Worm (Caenorhabditis elegans) whole organism, midembryonic: ENCODE data around the gene dod-23.
"Not testable (repeated sequence)": the region's sequence is repeated elsewhere in the genome, so short reads cannot be mapped to it uniquely, and the experiment has no call there.

Experiments used
- T22C8.4 ChIP-seq: fragments of 200-800 bp; sonication (Bioruptor generic); IDR thresholded peaks from 2 replicates; pipeline ENCODE4 v1.3.6; 2022; ENCODE audit warnings: missing genetic modification characterization, missing compliant biosample characterization
- cog-1 ChIP-seq: sonication (generic microtip); optimal IDR thresholded peaks from 2 replicates; lab custom pipeline; 2016; ENCODE audit warnings: missing genetic modification characterization, missing compliant biosample characterization
- flt-1 ChIP-seq: fragments of 200-800 bp; sonication (Bioruptor generic); IDR thresholded peaks from 2 replicates; pipeline ENCODE4 v1.3.6; 2022; ENCODE audit warnings: missing genetic modification characterization, missing compliant biosample characterization
- klf-2 ChIP-seq: fragments of 200-800 bp; sonication (Bioruptor generic); conservative IDR thresholded peaks from 2 replicates; pipeline ENCODE4 v1.3.6; 2022; ENCODE audit warnings: missing genetic modification reagents, missing genetic modification characterization, missing compliant biosample characterization
- med-1 ChIP-seq: sonication (generic microtip); optimal IDR thresholded peaks from 2 replicates; lab custom pipeline; 2017; ENCODE audit warnings: missing genetic modification characterization, mild to moderate bottlenecking, missing compliant biosample characterization, antibody characterized with exemption, missing genetic modification reagents; ENCODE audit not compliant: insufficient read depth
- ref-1 ChIP-seq: fragments of 200-800 bp; sonication (Bioruptor generic); conservative IDR thresholded peaks from 2 replicates; pipeline ENCODE4 v1.3.6; 2022; ENCODE audit warnings: missing genetic modification reagents, missing genetic modification characterization, missing compliant biosample characterization
- tab-1 ChIP-seq: fragments of 200-800 bp; sonication (Bioruptor generic); IDR thresholded peaks from 2 replicates; pipeline ENCODE4 v1.3.6; 2022; ENCODE audit warnings: missing genetic modification characterization, missing compliant biosample characterization
- ztf-23 ChIP-seq: fragments of 200-800 bp; sonication (Bioruptor generic); IDR thresholded peaks from 2 replicates; pipeline ENCODE4 v1.3.6; 2022; ENCODE audit warnings: missing genetic modification reagents, missing genetic modification characterization, missing compliant biosample characterization
- ztf-29 ChIP-seq: fragments of 200-800 bp; sonication (Bioruptor generic); IDR thresholded peaks from 2 replicates; pipeline ENCODE4 v1.3.6; 2022; ENCODE audit warnings: missing genetic modification reagents, missing genetic modification characterization, missing compliant biosample characterization

The dod-23 gene

DNA sequence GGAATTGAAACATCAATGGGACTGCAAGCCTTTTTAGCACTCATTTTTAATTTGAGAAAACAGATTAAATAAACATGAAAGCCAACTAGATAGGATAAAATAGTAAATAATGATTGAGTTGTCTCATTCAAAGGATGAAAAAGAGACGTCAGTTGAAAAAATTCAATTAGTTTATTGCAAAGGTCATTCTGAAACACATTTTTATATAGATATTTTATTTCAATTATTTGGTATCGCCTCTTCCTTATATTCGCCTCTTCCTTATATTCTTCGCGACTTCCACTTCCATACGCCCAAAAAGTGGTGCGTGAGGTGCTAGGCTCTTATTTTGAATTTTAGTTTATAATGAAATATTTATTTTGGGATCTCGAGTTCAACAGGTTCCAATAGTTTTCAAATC, 36.0 kb upstream of the dod-23 start, which contains the start of gene acp-4:
acp-4 (minus strand) TSS at position 101 of the 400 bp plus-strand sequence.
- TF ChIP-seq flt-1 (GFP tag; lab: Robert Waterston, UW) (no peak), ztf-23 (GFP tag; lab: Robert Waterston, UW) (no peak), med-1 (GFP tag; lab: Kevin White, UChicago) (no peak), tab-1 (GFP tag; lab: Robert Waterston, UW) (no peak), cog-1 (tag; lab: Kevin White, UChicago) (no peak)

- TF ChIP-seq ztf-23 (GFP tag; lab: Robert Waterston, UW) (no peak), med-1 (GFP tag; lab: Kevin White, UChicago) (no peak), ztf-29 (GFP tag; lab: Robert Waterston, UW) (no peak), klf-2 (GFP tag; lab: Robert Waterston, UW) (no peak), ref-1 (GFP tag; lab: Robert Waterston, UW) (no peak), flt-1 (GFP tag; lab: Robert Waterston, UW) (no peak), tab-1 (GFP tag; lab: Robert Waterston, UW) (no peak), cog-1 (tag; lab: Kevin White, UChicago) (no peak), T22C8.4 (GFP tag; lab: Robert Waterston, UW) (no peak)
Observed at ce11 chrII:8431954-8432353, 33.0 kb upstream of the dod-23 start, which contains the start of gene acp-2. Gene acp-2, minus strand, starts transcription at chrII:8432054.

- no peak for TF ChIP-seq T22C8.4 (GFP tag; lab: Robert Waterston, UW)
- TF ChIP-seq klf-2 (GFP tag; lab: Robert Waterston, UW), result no peak
- no peak for TF ChIP-seq ref-1 (GFP tag; lab: Robert Waterston, UW)
- no peak for TF ChIP-seq ztf-23 (GFP tag; lab: Robert Waterston, UW)
- no peak for TF ChIP-seq flt-1 (GFP tag; lab: Robert Waterston, UW)
Observed at ce11 chrII:8428947-8429919, 30.3 kb upstream of the dod-23 start.

ce11 chrII:8428758-8428946, 29.7 kb upstream of the dod-23 start, which contains the start of gene F14E5.2:
Gene F14E5.2, minus strand, starts transcription at chrII:8428858.
- TF ChIP-seq cog-1 (tag; lab: Kevin White, UChicago) (no peak), T22C8.4 (GFP tag; lab: Robert Waterston, UW) (no peak), ztf-23 (GFP tag; lab: Robert Waterston, UW) (no peak), tab-1 (GFP tag; lab: Robert Waterston, UW) (no peak), ztf-29 (GFP tag; lab: Robert Waterston, UW) (no peak), med-1 (GFP tag; lab: Kevin White, UChicago) (no peak), flt-1 (GFP tag; lab: Robert Waterston, UW) (no peak), klf-2 (GFP tag; lab: Robert Waterston, UW) (no peak), ref-1 (GFP tag; lab: Robert Waterston, UW) (no peak)

DNA sequence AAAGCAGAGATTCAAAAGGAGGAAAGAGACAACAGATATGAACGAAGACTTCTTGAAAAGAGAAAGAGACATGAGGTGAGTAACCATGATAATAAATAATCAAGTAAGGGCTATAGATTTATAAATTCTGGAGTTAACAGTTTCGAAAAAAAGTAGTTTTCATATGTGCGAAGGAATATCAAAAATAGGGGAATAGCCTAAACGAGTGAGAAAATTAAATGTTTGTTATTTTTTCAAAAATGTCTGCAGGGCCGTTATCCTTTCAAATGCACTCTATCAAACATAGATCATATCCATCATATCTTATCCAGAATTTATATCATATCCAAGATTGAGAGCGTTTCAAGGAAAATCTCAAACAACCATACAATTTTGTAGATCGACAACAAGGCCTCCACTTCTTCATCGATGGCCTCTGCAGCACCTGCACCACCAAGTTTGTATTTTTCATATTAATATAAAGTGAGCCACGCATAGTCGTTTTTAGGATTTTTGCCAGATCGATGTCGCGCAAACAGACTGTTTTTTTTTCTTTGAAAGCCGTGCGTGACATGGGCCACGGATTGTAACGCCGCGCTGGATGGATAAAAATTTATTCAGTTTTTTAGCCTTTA, 21.9 kb upstream of the dod-23 start:
- no peak for TF ChIP-seq klf-2 (GFP tag; lab: Robert Waterston, UW)
- TF ChIP-seq tab-1 (GFP tag; lab: Robert Waterston, UW), result no peak
- TF ChIP-seq flt-1 (GFP tag; lab: Robert Waterston, UW), result no peak
- TF ChIP-seq ref-1 (GFP tag; lab: Robert Waterston, UW), result no peak
- TF ChIP-seq ztf-29 (GFP tag; lab: Robert Waterston, UW), result no peak
- no peak for TF ChIP-seq T22C8.4 (GFP tag; lab: Robert Waterston, UW)
- TF ChIP-seq med-1 (GFP tag; lab: Kevin White, UChicago), result no peak
- no peak for TF ChIP-seq cog-1 (tag; lab: Kevin White, UChicago)
- no peak for TF ChIP-seq ztf-23 (GFP tag; lab: Robert Waterston, UW)

ce11 chrII:8419798-8420197, 20.8 kb upstream of the dod-23 start, which contains the start of gene F14E5.8:
Gene F14E5.8, plus strand, starts transcription at chrII:8420098.
- not testable (repeated sequence) for TF ChIP-seq cog-1 (tag; lab: Kevin White, UChicago); T22C8.4 (GFP tag; lab: Robert Waterston, UW); ztf-23 (GFP tag; lab: Robert Waterston, UW)

ce11 chrII:8419015-8419414, 20.1 kb upstream of the dod-23 start:
- TF ChIP-seq ztf-23 (GFP tag; lab: Robert Waterston, UW) (no peak), med-1 (GFP tag; lab: Kevin White, UChicago) (no peak), flt-1 (GFP tag; lab: Robert Waterston, UW) (no peak), cog-1 (tag; lab: Kevin White, UChicago) (no peak), ref-1 (GFP tag; lab: Robert Waterston, UW) (no peak), T22C8.4 (GFP tag; lab: Robert Waterston, UW) (no peak)

DNA sequence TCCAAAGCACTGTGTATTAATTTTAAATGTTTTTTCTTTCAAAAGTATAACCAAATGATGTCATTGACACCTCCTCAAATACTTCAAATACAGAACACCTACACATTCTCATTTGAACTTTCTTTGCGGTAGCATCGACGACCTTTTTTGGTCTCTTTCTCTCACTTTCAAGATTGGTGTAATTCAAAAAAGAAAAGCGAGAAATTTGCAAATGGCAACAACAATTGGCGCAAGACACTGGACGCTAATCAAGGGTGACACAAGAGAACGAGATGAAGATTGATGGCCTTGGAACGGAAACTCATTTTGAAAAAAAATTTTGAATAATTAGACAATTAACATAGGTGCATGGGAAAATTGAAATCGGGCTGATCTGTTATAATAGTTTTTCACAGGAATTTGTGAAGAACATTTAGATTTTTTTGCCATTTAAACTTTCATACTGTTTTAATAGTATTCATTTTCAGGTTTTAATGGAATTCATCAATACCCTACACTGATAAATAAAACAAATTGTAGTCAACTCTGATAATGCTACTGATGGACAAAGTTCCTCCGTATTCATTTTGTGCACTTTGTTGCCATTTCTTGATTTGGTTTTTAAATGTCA, 18.2 kb upstream of the dod-23 start, which contains the start of gene fdgt-2:
fdgt-2 (plus strand) TSS at position 560 of the 610 bp plus-strand sequence.
- TF ChIP-seq ztf-29 (GFP tag; lab: Robert Waterston, UW) (no peak), flt-1 (GFP tag; lab: Robert Waterston, UW) (no peak)
